Fruit fly (Drosophila melanogaster): ENCODE data around the gene Pisd.

The Pisd gene

dm6 chr3R:24057188-24057587, 6.6 kb downstream of the Pisd start, which contains the start of gene Hsp68:
Gene Hsp68, minus strand, starts transcription at chr3R:24057310.
- TF ChIP-seq toe (GFP tag; optimal IDR thresholded peaks at IDR 0.05) (no peak), tj (GFP tag; optimal IDR thresholded peaks at IDR 0.05) (peak; percentile 26), cic (GFP tag; optimal IDR thresholded peaks at IDR 0.05) (peak; percentile 31), CG7045 (GFP tag; optimal IDR thresholded peaks at IDR 0.05) (no peak), CG14711 (tag; optimal IDR thresholded peaks at IDR 0.05) (no peak), CG33017 (tag; optimal IDR thresholded peaks at IDR 0.05) (peak; percentile 28), CG12768 (GFP tag; optimal IDR thresholded peaks at IDR 0.05) (peak; percentile 51), CG11617 (GFP tag; optimal IDR thresholded peaks at IDR 0.05) (peak; percentile 2), bab1 (GFP tag; optimal IDR thresholded peaks at IDR 0.05) (no peak), kay (GFP tag; ENCODE audit: borderline replicate concordance) (no peak), pad (GFP tag; optimal IDR thresholded peaks at IDR 0.05) (peak; percentile 100)

- TF ChIP-seq Mnt (GFP tag; optimal IDR thresholded peaks at IDR 0.05), result peak; percentile 40
- peak; percentile 33 for TF ChIP-seq tj (GFP tag; optimal IDR thresholded peaks at IDR 0.05)
- peak; percentile 54 for TF ChIP-seq CG7101 (tag; optimal IDR thresholded peaks at IDR 0.05)
- TF ChIP-seq CG14711 (tag; optimal IDR thresholded peaks at IDR 0.05), result peak; percentile 6
- TF ChIP-seq cic (GFP tag; optimal IDR thresholded peaks at IDR 0.05), result peak; percentile 81
- TF ChIP-seq Crg-1 (GFP tag; optimal IDR thresholded peaks at IDR 0.05), result peak; percentile 49
- no peak for TF ChIP-seq CG33017 (tag; optimal IDR thresholded peaks at IDR 0.05)
- no peak for TF ChIP-seq kay (GFP tag; ENCODE audit: borderline replicate concordance)
- TF ChIP-seq pad (GFP tag; optimal IDR thresholded peaks at IDR 0.05), result no peak
- no peak for TF ChIP-seq toe (GFP tag; optimal IDR thresholded peaks at IDR 0.05)
- peak; percentile 72 for TF ChIP-seq bab1 (GFP tag; optimal IDR thresholded peaks at IDR 0.05)
- peak; percentile 66 for TF ChIP-seq CG1620 (GFP tag; optimal IDR thresholded peaks at IDR 0.05)
- peak; percentile 21 for TF ChIP-seq CG11617 (GFP tag; optimal IDR thresholded peaks at IDR 0.05)
- peak; percentile 59 for TF ChIP-seq Clk (GFP tag; optimal IDR thresholded peaks at IDR 0.05)
- no peak for TF ChIP-seq CG12768 (GFP tag; optimal IDR thresholded peaks at IDR 0.05)
- TF ChIP-seq ovo (GFP tag; optimal IDR thresholded peaks at IDR 0.05), result no peak
- no peak for TF ChIP-seq cnc (optimal IDR thresholded peaks at IDR 0.05)
- TF ChIP-seq Hr96 (GFP tag; optimal IDR thresholded peaks at IDR 0.05), result no peak
- no peak for TF ChIP-seq CG5204 (GFP tag; optimal IDR thresholded peaks at IDR 0.05)
- TF ChIP-seq CG7045 (GFP tag; optimal IDR thresholded peaks at IDR 0.05), result peak; percentile 35
Measured at dm6 chr3R:24058041-24058440, 7.5 kb downstream of the Pisd start, which contains the start of gene SMC1. Gene SMC1, plus strand, starts transcription at chr3R:24058287.

dm6 chr3R:24065718-24066117, 15.1 kb downstream of the Pisd start:
- no peak for TF ChIP-seq CG7101 (tag; optimal IDR thresholded peaks at IDR 0.05)

- TF ChIP-seq cnc (optimal IDR thresholded peaks at IDR 0.05) (no peak), Crg-1 (GFP tag; optimal IDR thresholded peaks at IDR 0.05) (no peak), cic (GFP tag; optimal IDR thresholded peaks at IDR 0.05) (no peak), Clk (GFP tag; optimal IDR thresholded peaks at IDR 0.05) (no peak), Mnt (GFP tag; optimal IDR thresholded peaks at IDR 0.05) (no peak), CG7101 (tag; optimal IDR thresholded peaks at IDR 0.05) (no peak), bab1 (GFP tag; optimal IDR thresholded peaks at IDR 0.05) (no peak), CG33017 (tag; optimal IDR thresholded peaks at IDR 0.05) (no peak), kay (GFP tag; ENCODE audit: borderline replicate concordance) (no peak), pad (GFP tag; optimal IDR thresholded peaks at IDR 0.05) (no peak), CG7045 (GFP tag; optimal IDR thresholded peaks at IDR 0.05) (no peak), tj (GFP tag; optimal IDR thresholded peaks at IDR 0.05) (no peak), CG5204 (GFP tag; optimal IDR thresholded peaks at IDR 0.05) (no peak), toe (GFP tag; optimal IDR thresholded peaks at IDR 0.05) (no peak), CG1620 (GFP tag; optimal IDR thresholded peaks at IDR 0.05) (no peak)
Measured at dm6 chr3R:24068830-24069229, 18.2 kb downstream of the Pisd start.

dm6 chr3R:24069965-24070364, 19.4 kb downstream of the Pisd start:
- no peak for TF ChIP-seq tj (GFP tag; optimal IDR thresholded peaks at IDR 0.05)
- no peak for TF ChIP-seq cnc (optimal IDR thresholded peaks at IDR 0.05)
- no peak for TF ChIP-seq CG33017 (tag; optimal IDR thresholded peaks at IDR 0.05)
- no peak for TF ChIP-seq cic (GFP tag; optimal IDR thresholded peaks at IDR 0.05)
- no peak for TF ChIP-seq CG14711 (tag; optimal IDR thresholded peaks at IDR 0.05)
- no peak for TF ChIP-seq Crg-1 (GFP tag; optimal IDR thresholded peaks at IDR 0.05)
- TF ChIP-seq toe (GFP tag; optimal IDR thresholded peaks at IDR 0.05), result no peak
- TF ChIP-seq pad (GFP tag; optimal IDR thresholded peaks at IDR 0.05), result no peak
- TF ChIP-seq kay (GFP tag; ENCODE audit: borderline replicate concordance), result no peak
- TF ChIP-seq CG7101 (tag; optimal IDR thresholded peaks at IDR 0.05), result no peak
- no peak for TF ChIP-seq CG5204 (GFP tag; optimal IDR thresholded peaks at IDR 0.05)
- TF ChIP-seq CG12768 (GFP tag; optimal IDR thresholded peaks at IDR 0.05), result no peak
- TF ChIP-seq CG7045 (GFP tag; optimal IDR thresholded peaks at IDR 0.05), result no peak
- TF ChIP-seq CG1620 (GFP tag; optimal IDR thresholded peaks at IDR 0.05), result no peak
- TF ChIP-seq CG11617 (GFP tag; optimal IDR thresholded peaks at IDR 0.05), result no peak
- no peak for TF ChIP-seq bab1 (GFP tag; optimal IDR thresholded peaks at IDR 0.05)
- no peak for TF ChIP-seq ovo (GFP tag; optimal IDR thresholded peaks at IDR 0.05)

dm6 chr3R:24073703-24074102, 23.1 kb downstream of the Pisd start:
- TF ChIP-seq CG7045 (GFP tag; optimal IDR thresholded peaks at IDR 0.05) (no peak), CG14711 (tag; optimal IDR thresholded peaks at IDR 0.05) (no peak), bab1 (GFP tag; optimal IDR thresholded peaks at IDR 0.05) (no peak), toe (GFP tag; optimal IDR thresholded peaks at IDR 0.05) (no peak), CG33017 (tag; optimal IDR thresholded peaks at IDR 0.05) (no peak), CG7101 (tag; optimal IDR thresholded peaks at IDR 0.05) (no peak), CG5204 (GFP tag; optimal IDR thresholded peaks at IDR 0.05) (no peak), CG11617 (GFP tag; optimal IDR thresholded peaks at IDR 0.05) (no peak), Clk (GFP tag; optimal IDR thresholded peaks at IDR 0.05) (no peak), CG1620 (GFP tag; optimal IDR thresholded peaks at IDR 0.05) (no peak), Hr96 (GFP tag; optimal IDR thresholded peaks at IDR 0.05) (no peak), kay (GFP tag; ENCODE audit: borderline replicate concordance) (no peak), Mnt (GFP tag; optimal IDR thresholded peaks at IDR 0.05) (no peak), cic (GFP tag; optimal IDR thresholded peaks at IDR 0.05) (no peak), Crg-1 (GFP tag; optimal IDR thresholded peaks at IDR 0.05) (no peak)

Data from whole organism, adult.